Worm (Caenorhabditis elegans): Measurements from ENCODE around the gene T19A5.3.

ce11 chrV:8903916-8904315, 39.9 kb downstream of the T19A5.3 start:
- TF ChIP-seq aly-2 (tag; optimal IDR thresholded peaks at IDR 0.05) (no peak), nhr-237 (tag; optimal IDR thresholded peaks at IDR 0.05) (no peak), sea-2 (GFP tag; optimal IDR thresholded peaks at IDR 0.05) (no peak), ceh-16 (tag; optimal IDR thresholded peaks at IDR 0.05) (no peak), ceh-82 (tag; optimal IDR thresholded peaks at IDR 0.05) (no peak), jun-1 (tag; optimal IDR thresholded peaks at IDR 0.05) (no peak)
